Fruit fly (Drosophila melanogaster) whole organism, prepupa: ENCODE results near the gene ppk13.
A peak's percentile ranks its signal among the peaks of the same experiment; 100 is the strongest.

Source experiments
- Blimp-1 ChIP-seq: fragments of 200-800 bp; sonication (Bioruptor generic); optimal IDR thresholded peaks from 3 replicates; lab custom pipeline; 2017; ENCODE audit warnings: missing biosample characterization, missing genetic modification characterization, mild to moderate bottlenecking, moderate library complexity, missing genetic modification reagents
- CG11294 ChIP-seq: fragments of 200-800 bp; sonication (Bioruptor generic); IDR thresholded peaks from 2 replicates; pipeline ENCODE4 v1.3.6; 2022; ENCODE audit warnings: missing biosample characterization, missing genetic modification characterization
- CG11762 ChIP-seq: fragments of 200-800 bp; sonication (Bioruptor generic); optimal IDR thresholded peaks from 3 replicates; lab custom pipeline; 2016; ENCODE audit warnings: missing biosample characterization, missing genetic modification characterization; ENCODE audit not compliant: insufficient read depth
- CG11902 ChIP-seq: fragments of 200-800 bp; sonication (Bioruptor generic); optimal IDR thresholded peaks from 3 replicates; lab custom pipeline; 2016; ENCODE audit warnings: missing biosample characterization, missing genetic modification characterization
- CG15336 ChIP-seq: fragments of 200-800 bp; sonication (Bioruptor generic); IDR thresholded peaks from 2 replicates; pipeline ENCODE4 v1.3.6; 2022; ENCODE audit warnings: missing biosample characterization, missing genetic modification characterization
- CG1621 ChIP-seq: fragments of 200-800 bp; sonication (Bioruptor generic); optimal IDR thresholded peaks from 3 replicates; lab custom pipeline; 2018; ENCODE audit warnings: missing biosample characterization, mild to moderate bottlenecking, missing genetic modification characterization
- CG16779 ChIP-seq: fragments of 200-800 bp; sonication (Bioruptor generic); optimal IDR thresholded peaks from 3 replicates; lab custom pipeline; 2017; ENCODE audit warnings: missing biosample characterization, mild to moderate bottlenecking, missing genetic modification characterization
- CG3032 ChIP-seq: fragments of 200-800 bp; optimal IDR thresholded peaks from 2 replicates; lab custom pipeline; 2019; ENCODE audit warnings: missing biosample characterization, mild to moderate bottlenecking, missing genetic modification characterization, moderate library complexity
- CG31627 ChIP-seq: fragments of 200-800 bp; sonication (Bioruptor generic); optimal IDR thresholded peaks from 3 replicates; lab custom pipeline; 2016; ENCODE audit warnings: missing biosample characterization, missing genetic modification characterization
- CG32006 ChIP-seq: fragments of 200-800 bp; sonication (Bioruptor generic); optimal IDR thresholded peaks from 3 replicates; lab custom pipeline; 2017; ENCODE audit warnings: missing biosample characterization, mild to moderate bottlenecking, missing genetic modification characterization
- CG34406 ChIP-seq: fragments of 200-800 bp; sonication (Bioruptor generic); optimal IDR thresholded peaks from 3 replicates; lab custom pipeline; 2016; ENCODE audit warnings: missing biosample characterization, missing genetic modification characterization
- CG3919 ChIP-seq: fragments of 200-800 bp; sonication (Bioruptor generic); optimal IDR thresholded peaks from 3 replicates; lab custom pipeline; 2016; ENCODE audit warnings: missing biosample characterization, missing genetic modification characterization
- CG6163 ChIP-seq: fragments of 200-800 bp; sonication (Bioruptor generic); IDR thresholded peaks from 3 replicates; pipeline ENCODE4 v1.3.6; 2022; ENCODE audit warnings: missing biosample characterization, missing genetic modification characterization
- CG6276 ChIP-seq: fragments of 200-800 bp; sonication (Bioruptor generic); optimal IDR thresholded peaks from 2 replicates; lab custom pipeline; 2017; ENCODE audit warnings: missing biosample characterization, mild to moderate bottlenecking, missing genetic modification characterization
- CG6792 ChIP-seq: fragments of 200-800 bp; sonication (Bioruptor generic); optimal IDR thresholded peaks from 3 replicates; lab custom pipeline; 2016; ENCODE audit warnings: missing biosample characterization, missing genetic modification characterization
- CG6808 ChIP-seq: fragments of 200-800 bp; sonication (Bioruptor generic); optimal IDR thresholded peaks from 3 replicates; lab custom pipeline; 2017; ENCODE audit warnings: missing biosample characterization, missing genetic modification characterization, mild to moderate bottlenecking, moderate library complexity, missing genetic modification reagents
- CG6854 ChIP-seq: fragments of 200-800 bp; sonication (Bioruptor generic); optimal IDR thresholded peaks from 2 replicates; lab custom pipeline; 2017; ENCODE audit warnings: missing biosample characterization, mild to moderate bottlenecking, missing genetic modification characterization
- CG8632 ChIP-seq: fragments of 200-800 bp; sonication (Bioruptor generic); optimal IDR thresholded peaks from 3 replicates; lab custom pipeline; 2016; ENCODE audit warnings: missing biosample characterization, missing genetic modification characterization
- CG9139 ChIP-seq: fragments of 200-800 bp; sonication (Bioruptor generic); optimal IDR thresholded peaks from 3 replicates; lab custom pipeline; 2017; ENCODE audit warnings: missing biosample characterization, mild to moderate bottlenecking, missing genetic modification characterization
- Eip75B ChIP-seq: fragments of 200-800 bp; sonication (Bioruptor generic); optimal IDR thresholded peaks from 3 replicates; lab custom pipeline; 2016; ENCODE audit warnings: missing biosample characterization, missing genetic modification characterization
- Eip78C ChIP-seq: fragments of 200-800 bp; sonication (Bioruptor generic); peaks from one replicate; lab custom pipeline; 2016; ENCODE audit warnings: missing biosample characterization, missing genetic modification characterization
- Eip93F ChIP-seq: fragments of 200-800 bp; sonication (Bioruptor generic); optimal IDR thresholded peaks from 2 replicates; lab custom pipeline; 2016; ENCODE audit warnings: missing biosample characterization, mild to moderate bottlenecking, missing genetic modification characterization
- Ets96B ChIP-seq: fragments of 200-800 bp; optimal IDR thresholded peaks from 2 replicates; lab custom pipeline; 2019; ENCODE audit warnings: missing biosample characterization, mild to moderate bottlenecking, missing genetic modification characterization, moderate library complexity
- Hr38 ChIP-seq: sonication (Bioruptor generic); optimal IDR thresholded peaks from 2 replicates; lab custom pipeline; 2016; ENCODE audit warnings: missing biosample characterization, missing genetic modification characterization
- Hr4 ChIP-seq: fragments of 200-800 bp; sonication (Bioruptor generic); optimal IDR thresholded peaks from 3 replicates; lab custom pipeline; 2016; ENCODE audit warnings: missing biosample characterization, missing genetic modification characterization
- Lpt ChIP-seq: fragments of 200-800 bp; sonication (Bioruptor generic); optimal IDR thresholded peaks from 3 replicates; lab custom pipeline; 2016; ENCODE audit warnings: missing biosample characterization, missing genetic modification characterization
- Met ChIP-seq: fragments of 200-800 bp; sonication (Bioruptor generic); optimal IDR thresholded peaks from 3 replicates; lab custom pipeline; 2016; ENCODE audit warnings: missing biosample characterization, missing genetic modification characterization
- OdsH ChIP-seq: fragments of 200-800 bp; sonication (Bioruptor generic); optimal IDR thresholded peaks from 3 replicates; lab custom pipeline; 2016; ENCODE audit warnings: missing biosample characterization, missing genetic modification characterization
- Sox102F ChIP-seq: fragments of 200-800 bp; sonication (Bioruptor generic); optimal IDR thresholded peaks from 2 replicates; lab custom pipeline; 2016; ENCODE audit warnings: missing biosample characterization, mild to moderate bottlenecking, missing genetic modification characterization
- Sox14 ChIP-seq: fragments of 200-800 bp; sonication (Bioruptor generic); optimal IDR thresholded peaks from 3 replicates; lab custom pipeline; 2016; ENCODE audit warnings: missing biosample characterization, missing genetic modification characterization
- Sox15 ChIP-seq: fragments of 200-800 bp; sonication (Bioruptor generic); optimal IDR thresholded peaks from 3 replicates; lab custom pipeline; 2016; ENCODE audit warnings: missing biosample characterization, missing genetic modification characterization
- achi ChIP-seq: fragments of 200-800 bp; sonication (Bioruptor generic); optimal IDR thresholded peaks from 3 replicates; lab custom pipeline; 2016; ENCODE audit warnings: missing biosample characterization, missing genetic modification characterization
- acj6 ChIP-seq: fragments of 200-800 bp; sonication (Bioruptor generic); optimal IDR thresholded peaks from 3 replicates; lab custom pipeline; 2016; ENCODE audit warnings: missing biosample characterization, missing genetic modification characterization
- cyc ChIP-seq: fragments of 200-800 bp; sonication (Bioruptor generic); optimal IDR thresholded peaks from 3 replicates; lab custom pipeline; 2016; ENCODE audit warnings: missing biosample characterization, missing genetic modification characterization
- esn ChIP-seq: fragments of 200-800 bp; sonication (Bioruptor generic); optimal IDR thresholded peaks from 2 replicates; lab custom pipeline; 2016; ENCODE audit warnings: missing biosample characterization, mild to moderate bottlenecking, missing genetic modification characterization, moderate library complexity
- fkh ChIP-seq: fragments of 200-800 bp; sonication (Bioruptor generic); optimal IDR thresholded peaks from 3 replicates; lab custom pipeline; 2017; ENCODE audit warnings: missing biosample characterization, mild to moderate bottlenecking, missing genetic modification characterization, moderate library complexity
- lz ChIP-seq: fragments of 200-800 bp; sonication (Bioruptor generic); optimal IDR thresholded peaks from 3 replicates; lab custom pipeline; 2016; ENCODE audit warnings: missing biosample characterization, missing genetic modification characterization
- salr ChIP-seq, 2 experiments: fragments of 200-800 bp; sonication (Bioruptor generic); optimal IDR thresholded peaks; 3 replicates each; lab custom pipeline; 2016 to 2018; ENCODE audit warnings: missing biosample characterization in 2 of 2, missing genetic modification characterization in 2 of 2, mild to moderate bottlenecking in 1 of 2
- spab ChIP-seq: fragments of 200-800 bp; sonication (Bioruptor generic); optimal IDR thresholded peaks from 2 replicates; lab custom pipeline; 2017; ENCODE audit warnings: missing biosample characterization, mild to moderate bottlenecking, missing genetic modification characterization, missing genetic modification reagents
- ss ChIP-seq, 2 experiments: fragments of 200-800 bp; sonication (Bioruptor generic); optimal IDR thresholded peaks; 2 replicates in 1 of 2; 3 replicates in 1 of 2; lab custom pipeline; 2017 to 2018; ENCODE audit warnings: mild to moderate bottlenecking in 2 of 2, missing biosample characterization in 2 of 2, missing genetic modification characterization in 2 of 2, moderate library complexity in 1 of 2
- svp ChIP-seq: fragments of 200-800 bp; sonication (Bioruptor generic); peaks from one replicate; lab custom pipeline; 2016; ENCODE audit warnings: missing biosample characterization, missing genetic modification characterization
- topi ChIP-seq: fragments of 200-800 bp; sonication (Bioruptor generic); optimal IDR thresholded peaks from 3 replicates; lab custom pipeline; 2016; ENCODE audit warnings: missing biosample characterization, missing genetic modification characterization
- vri ChIP-seq: fragments of 200-800 bp; sonication (Bioruptor generic); optimal IDR thresholded peaks from 3 replicates; lab custom pipeline; 2016; ENCODE audit warnings: missing biosample characterization, mild to moderate bottlenecking, missing genetic modification characterization

ppk13 gene

DNA sequence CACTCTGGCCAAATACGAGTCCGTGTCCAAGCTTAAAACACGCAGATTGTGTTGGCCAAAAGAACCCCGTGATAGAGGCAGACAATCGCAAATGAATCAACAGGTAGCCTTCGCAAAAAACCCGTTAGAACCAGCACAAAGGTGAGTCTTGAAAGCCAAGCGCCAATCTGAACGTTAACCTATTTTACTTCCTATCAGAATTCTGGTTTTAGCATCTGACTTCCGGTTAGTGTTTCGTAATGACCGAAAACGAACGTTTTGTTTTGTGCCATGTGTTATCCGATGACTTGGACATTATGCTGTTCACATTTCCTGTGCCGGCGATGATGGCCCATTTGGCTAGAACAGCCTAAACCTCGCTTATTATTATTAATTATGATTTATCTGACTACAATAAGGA lies 16.2 kb downstream of the ppk13 start:
- no peak for TF ChIP-seq Sox15 (GFP tag; lab: Kevin White, UChicago)
- TF ChIP-seq spab (GFP tag; lab: Kevin White, UChicago) = no peak
- TF ChIP-seq CG9139 (GFP tag; lab: Kevin White, UChicago) = no peak
- no peak for TF ChIP-seq CG11902
- TF ChIP-seq esn (GFP tag; lab: Kevin White, UChicago) = no peak
- no peak for TF ChIP-seq CG6792 (GFP tag; lab: Kevin White, UChicago)
- no peak for TF ChIP-seq Lpt
- TF ChIP-seq CG11762 = no peak
- no peak for TF ChIP-seq CG15336
- TF ChIP-seq CG16779 (tag; lab: Kevin White, UChicago) = no peak
- TF ChIP-seq CG8632 = no peak

- no peak for TF ChIP-seq cyc (GFP tag; lab: Kevin White, UChicago)
- 0 out of 3 replicates have a peak, but pooled peaks have one; percentile 26 for TF ChIP-seq CG6163 (GFP tag; lab: Robert Waterston, UW)
- TF ChIP-seq Eip78C = peak; percentile 27
- no peak for TF ChIP-seq CG34406 (GFP tag; lab: Kevin White, UChicago)
- no peak for TF ChIP-seq acj6 (GFP tag; lab: Kevin White, UChicago)
- no peak for TF ChIP-seq CG1621 (tag; lab: Kevin White, UChicago)
- TF ChIP-seq lz (GFP tag; lab: Kevin White, UChicago) = peak; percentile 6
- TF ChIP-seq CG6854 (GFP tag; lab: Kevin White, UChicago) = no peak
- TF ChIP-seq salr (GFP tag; optimal IDR thresholded peaks at IDR 0.05; lab: Kevin White, UChicago) = no peak
- no peak for TF ChIP-seq Hr38 (GFP tag; lab: Kevin White, UChicago)
- TF ChIP-seq CG11902 = no peak
- no peak for TF ChIP-seq CG32006 (GFP tag; lab: Kevin White, UChicago)
These were observed 17.1 kb downstream of the ppk13 start, which contains the start of gene CG9265 for dm6 chr2L:21071435-21071834. Gene CG9265, minus strand, starts transcription at chr2L:21071502.

dm6 chr2L:21070825-21071224 lies 17.7 kb downstream of the ppk13 start:
- TF ChIP-seq vri (GFP tag; lab: Kevin White, UChicago) (peak; percentile 56), CG15336 (no peak), Eip78C (peak; percentile 70)

DNA sequence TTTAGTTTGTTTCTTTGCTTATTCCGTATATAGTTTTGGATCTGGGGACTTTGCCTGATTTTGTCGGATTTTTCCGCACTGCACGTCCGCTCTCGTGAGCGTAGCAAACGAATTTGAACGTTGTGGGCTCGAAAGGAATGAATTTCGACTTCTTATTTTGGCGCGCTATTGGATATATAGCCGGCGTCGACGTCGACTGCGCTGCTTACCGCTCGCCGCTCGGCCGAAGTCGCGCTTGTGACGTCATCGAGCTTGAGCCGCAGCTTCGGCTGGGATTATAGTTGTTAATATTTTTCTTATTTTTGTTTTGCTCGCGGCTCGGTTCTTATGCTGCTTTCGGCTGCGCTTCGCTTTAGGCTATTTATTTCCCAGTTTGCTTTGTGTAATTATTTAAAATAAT lies 18.8 kb downstream of the ppk13 start:
- no peak for TF ChIP-seq Eip93F (GFP tag; lab: Kevin White, UChicago)
- TF ChIP-seq Sox15 (GFP tag; lab: Kevin White, UChicago) = no peak
- TF ChIP-seq fkh (GFP tag; lab: Kevin White, UChicago) = no peak
- no peak for TF ChIP-seq Met (GFP tag; lab: Kevin White, UChicago)
- no peak for TF ChIP-seq spab (GFP tag; lab: Kevin White, UChicago)
- TF ChIP-seq CG16779 (tag; lab: Kevin White, UChicago) = no peak
- no peak for TF ChIP-seq Blimp-1 (GFP tag; lab: Kevin White, UChicago)
- no peak for TF ChIP-seq CG3919 (GFP tag; lab: Kevin White, UChicago)
- TF ChIP-seq OdsH (GFP tag; lab: Kevin White, UChicago) = no peak
- no peak for TF ChIP-seq Sox102F
- TF ChIP-seq Eip75B (GFP tag; lab: Kevin White, UChicago) = no peak
- TF ChIP-seq CG8632 = no peak
- TF ChIP-seq, all 60 proteins: peak for 0

- TF ChIP-seq Sox14 (GFP tag; lab: Kevin White, UChicago) (no peak), achi (GFP tag; lab: Kevin White, UChicago) (no peak), Eip75B (GFP tag; lab: Kevin White, UChicago) (no peak), Eip93F (GFP tag; lab: Kevin White, UChicago) (no peak), CG6163 (GFP tag; lab: Robert Waterston, UW) (no peak), acj6 (GFP tag; lab: Kevin White, UChicago) (no peak), vri (GFP tag; lab: Kevin White, UChicago) (no peak), svp (GFP tag; lab: Kevin White, UChicago) (no peak), CG15336 (peak; percentile 53; the same call in 1 of the 2 replicates), CG6276 (GFP tag; lab: Kevin White, UChicago) (peak; percentile 59), Hr4 (GFP tag; lab: Kevin White, UChicago) (peak; percentile 40), CG34406 (GFP tag; lab: Kevin White, UChicago) (no peak), Ets96B (tag; lab: Kevin White, UChicago) (no peak), Sox102F (no peak), spab (GFP tag; lab: Kevin White, UChicago) (no peak), CG3032 (tag; lab: Kevin White, UChicago) (no peak), esn (GFP tag; lab: Kevin White, UChicago) (no peak), CG6808 (GFP tag; lab: Kevin White, UChicago) (no peak), cyc (GFP tag; lab: Kevin White, UChicago) (no peak), CG31627 (no peak), ss (GFP tag; optimal IDR thresholded peaks at IDR 0.05; lab: Kevin White, UChicago) (no peak), topi (GFP tag; lab: Kevin White, UChicago) (no peak), CG11294 (GFP tag; lab: Robert Waterston, UW) (peak; percentile 44; the same call in 1 of the 2 replicates)
These were observed 21.4 kb downstream of the ppk13 start for dm6 chr2L:21067137-21067536.
